Fruit fly (Drosophila melanogaster) whole organism, pupa: ENCODE data around the gene B-H2.

Experiments used
- CG12605 ChIP-seq: fragments of 200-800 bp; sonication (Bioruptor generic); IDR thresholded peaks from 2 replicates; pipeline ENCODE4 v1.3.6; 2022; ENCODE audit warnings: missing biosample characterization, missing genetic modification characterization
- CG14655 ChIP-seq: fragments of 200-800 bp; sonication (Bioruptor generic); optimal IDR thresholded peaks from 3 replicates; lab custom pipeline; 2017; ENCODE audit warnings: mild to moderate bottlenecking, missing biosample characterization, missing genetic modification reagents, missing genetic modification characterization
- CG15710 ChIP-seq: fragments of 200-800 bp; sonication (Bioruptor generic); optimal IDR thresholded peaks from 2 replicates; lab custom pipeline; 2018; ENCODE audit warnings: missing biosample characterization, mild to moderate bottlenecking, missing genetic modification characterization, moderate library complexity
- CG4496 ChIP-seq: fragments of 200-800 bp; sonication (Bioruptor generic); IDR thresholded peaks from 3 replicates; pipeline ENCODE4 v1.3.6; 2022; ENCODE audit warnings: missing biosample characterization, missing genetic modification characterization
- CG9948 ChIP-seq: fragments of 200-800 bp; sonication (Bioruptor generic); optimal IDR thresholded peaks from 2 replicates; lab custom pipeline; 2018; ENCODE audit warnings: missing biosample characterization, mild to moderate bottlenecking, missing genetic modification characterization, moderate library complexity
- EcR ChIP-seq: fragments of 200-800 bp; sonication (Bioruptor generic); optimal IDR thresholded peaks from 3 replicates; lab custom pipeline; 2019; ENCODE audit warnings: missing biosample characterization, missing genetic modification characterization, mild to moderate bottlenecking, moderate library complexity, missing genetic modification reagents
- Snoo ChIP-seq: fragments of 200-800 bp; sonication (Bioruptor generic); optimal IDR thresholded peaks from 3 replicates; lab custom pipeline; 2017; ENCODE audit warnings: missing biosample characterization, mild to moderate bottlenecking, missing genetic modification characterization, inconsistent platforms
- fd96Ca ChIP-seq: fragments of 200-800 bp; sonication (Bioruptor generic); IDR thresholded peaks from 3 replicates; pipeline ENCODE4 v1.3.6; 2022; ENCODE audit warnings: missing biosample characterization, missing genetic modification characterization
- gl ChIP-seq: fragments of 200-800 bp; sonication (Bioruptor generic); optimal IDR thresholded peaks from 2 replicates; lab custom pipeline; 2018; ENCODE audit warnings: missing biosample characterization, mild to moderate bottlenecking, missing genetic modification characterization

dm6 chrX:17351554-17351953 is 37.2 kb downstream of the B-H2 start:
- peak; percentile 47 for TF ChIP-seq CG9948 (tag; lab: Kevin White, UChicago)
- no peak for TF ChIP-seq CG4496 (GFP tag; lab: Robert Waterston, UW)
- peak; percentile 47 for TF ChIP-seq CG14655 (GFP tag; lab: Kevin White, UChicago)
- TF ChIP-seq Snoo (tag; lab: Kevin White, UChicago) = peak; percentile 5
- TF ChIP-seq CG12605 (GFP tag; lab: Robert Waterston, UW) = no peak
- TF ChIP-seq EcR (GFP tag; lab: Kevin White, UChicago) = no peak
- no peak for TF ChIP-seq gl (tag; lab: Kevin White, UChicago)
- no peak for TF ChIP-seq fd96Ca (GFP tag; lab: Robert Waterston, UW)
- TF ChIP-seq CG15710 = peak; percentile 32
